Fruit fly (Drosophila melanogaster) whole organism, adult: ENCODE results near the gene CG6696.

Experiments used
- CG14711 ChIP-seq: fragments of 200-800 bp; sonication (Bioruptor generic); optimal IDR thresholded peaks from 2 replicates; lab custom pipeline; 2018; ENCODE audit warnings: missing biosample characterization, mild to moderate bottlenecking, missing genetic modification characterization, moderate library complexity
- CG1620 ChIP-seq: fragments of 200-800 bp; sonication (Bioruptor generic); optimal IDR thresholded peaks from 2 replicates; lab custom pipeline; 2016; ENCODE audit warnings: missing biosample characterization, missing genetic modification characterization
- CG33017 ChIP-seq: fragments of 200-800 bp; sonication (Bioruptor generic); optimal IDR thresholded peaks from 2 replicates; lab custom pipeline; 2018; ENCODE audit warnings: missing biosample characterization, mild to moderate bottlenecking, missing genetic modification characterization, moderate library complexity
- CG7045 ChIP-seq: fragments of 200-800 bp; sonication (Bioruptor generic); optimal IDR thresholded peaks from 2 replicates; lab custom pipeline; 2017; ENCODE audit warnings: missing biosample characterization, mild to moderate bottlenecking, missing genetic modification characterization
- CG7101 ChIP-seq: fragments of 200-800 bp; sonication (Bioruptor generic); optimal IDR thresholded peaks from 2 replicates; lab custom pipeline; 2018; ENCODE audit warnings: missing biosample characterization, mild to moderate bottlenecking, missing genetic modification characterization, moderate library complexity
- Crg-1 ChIP-seq: fragments of 200-800 bp; sonication (Bioruptor generic); optimal IDR thresholded peaks from 2 replicates; lab custom pipeline; 2016; ENCODE audit warnings: missing biosample characterization, missing genetic modification characterization
- bab1 ChIP-seq: fragments of 200-800 bp; sonication (Bioruptor generic); optimal IDR thresholded peaks from 3 replicates; lab custom pipeline; 2019; ENCODE audit warnings: missing biosample characterization, mild to moderate bottlenecking, missing genetic modification characterization, moderate library complexity
- cic ChIP-seq: fragments of 200-800 bp; sonication (Bioruptor generic); optimal IDR thresholded peaks from 2 replicates; lab custom pipeline; 2017; ENCODE audit warnings: missing biosample characterization, mild to moderate bottlenecking, missing genetic modification characterization, moderate library complexity
- kay ChIP-seq: fragments of 200-800 bp; sonication (Bioruptor generic); peaks from one replicate; lab custom pipeline; 2016; ENCODE audit warnings: missing biosample characterization, missing genetic modification characterization, borderline replicate concordance
- pad ChIP-seq: fragments of 200-800 bp; sonication (Bioruptor generic); optimal IDR thresholded peaks from 3 replicates; lab custom pipeline; 2017; ENCODE audit warnings: missing biosample characterization, missing genetic modification characterization, mild to moderate bottlenecking, moderate library complexity, missing genetic modification reagents
- tj ChIP-seq: fragments of 200-800 bp; sonication (Bioruptor generic); optimal IDR thresholded peaks from 3 replicates; lab custom pipeline; 2017; ENCODE audit warnings: missing biosample characterization, mild to moderate bottlenecking, missing genetic modification characterization, moderate library complexity
- toe ChIP-seq: fragments of 200-800 bp; sonication (Bioruptor generic); optimal IDR thresholded peaks from 2 replicates; lab custom pipeline; 2016; ENCODE audit warnings: missing biosample characterization, missing genetic modification characterization

DNA sequence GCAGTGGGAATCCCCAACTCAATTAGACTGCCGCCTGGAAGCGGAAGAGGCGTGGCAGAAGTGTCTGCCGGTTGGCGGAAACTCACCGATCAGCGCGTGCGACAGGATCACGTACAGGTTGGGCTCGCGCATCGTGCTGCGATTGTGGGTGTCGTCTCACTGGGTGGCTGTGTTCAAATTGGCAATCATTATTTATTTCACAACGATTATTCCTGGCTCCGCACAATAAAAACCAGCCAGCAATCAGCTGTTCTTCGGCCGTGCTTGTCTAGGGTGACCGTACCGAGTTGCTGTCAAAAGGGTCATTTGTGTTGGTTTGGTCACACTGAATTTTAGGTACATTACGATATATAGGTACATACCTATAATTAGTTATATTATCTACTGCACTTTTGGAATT lies 4.9 kb downstream of the CG6696 start, which contains the start of gene CG6659:
- no peak for TF ChIP-seq pad (GFP tag; lab: Kevin White, UChicago)
- TF ChIP-seq kay (GFP tag; lab: Kevin White, UChicago), result no peak
- no peak for TF ChIP-seq CG7101 (tag; lab: Kevin White, UChicago)
- no peak for TF ChIP-seq CG1620 (GFP tag; lab: Kevin White, UChicago)
- TF ChIP-seq bab1, result no peak
- no peak for TF ChIP-seq toe (GFP tag; lab: Kevin White, UChicago)
- no peak for TF ChIP-seq tj (GFP tag; lab: Kevin White, UChicago)
- TF ChIP-seq CG7045 (GFP tag; lab: Kevin White, UChicago), result no peak
- no peak for TF ChIP-seq CG33017 (tag; lab: Kevin White, UChicago)
- TF ChIP-seq cic (GFP tag; lab: Kevin White, UChicago), result no peak
- no peak for TF ChIP-seq Crg-1 (GFP tag; lab: Kevin White, UChicago)
- no peak for TF ChIP-seq CG14711 (tag; lab: Kevin White, UChicago)
